Fruit fly (Drosophila melanogaster) whole organism, embryonic: ENCODE results near the gene CG13404.
A peak's percentile ranks its signal among the peaks of the same experiment; 100 is the strongest.

Experiments
- ATbp ChIP-seq: fragments of 200-800 bp; sonication (Bioruptor generic); optimal IDR thresholded peaks from 2 replicates; lab custom pipeline; 2017; ENCODE audit warnings: missing biosample characterization, mild to moderate bottlenecking, missing genetic modification characterization, missing genetic modification reagents
- CG10267 ChIP-seq: fragments of 200-800 bp; sonication (Bioruptor generic); optimal IDR thresholded peaks from 2 replicates; lab custom pipeline; 2018; ENCODE audit warnings: missing biosample characterization, mild to moderate bottlenecking, missing genetic modification characterization, moderate library complexity
- CG11247 ChIP-seq: fragments of 200-800 bp; sonication (Bioruptor generic); IDR thresholded peaks from 2 replicates; pipeline ENCODE4 v1.3.6; 2022; ENCODE audit warnings: missing biosample characterization, missing genetic modification characterization
- CG11456 ChIP-seq: fragments of 200-800 bp; sonication (Bioruptor generic); IDR thresholded peaks from 3 replicates; pipeline ENCODE4 v1.3.6; 2022; ENCODE audit warnings: missing biosample characterization, missing genetic modification characterization
- CG12219 ChIP-seq: fragments of 200-800 bp; sonication (Bioruptor generic); optimal IDR thresholded peaks from 3 replicates; lab custom pipeline; 2018; ENCODE audit warnings: missing biosample characterization, mild to moderate bottlenecking, missing genetic modification characterization
- CG12659 ChIP-seq: fragments of 200-800 bp; sonication (Bioruptor generic); optimal IDR thresholded peaks from 3 replicates; lab custom pipeline; 2017; ENCODE audit warnings: mild to moderate bottlenecking, missing biosample characterization, missing genetic modification reagents, missing genetic modification characterization
- CG13287 ChIP-seq: fragments of 200-800 bp; sonication (Bioruptor generic); IDR thresholded peaks from 2 replicates; pipeline ENCODE4 v1.3.6; 2022; ENCODE audit warnings: missing biosample characterization, missing genetic modification characterization; ENCODE audit not compliant: partially characterized antibody
- CG14441 ChIP-seq: fragments of 200-800 bp; sonication (Bioruptor generic); IDR thresholded peaks from 2 replicates; pipeline ENCODE4 v1.3.6; 2022; ENCODE audit warnings: missing biosample characterization, missing genetic modification characterization
- CG2120 ChIP-seq: fragments of 200-800 bp; sonication (Bioruptor generic); optimal IDR thresholded peaks from 3 replicates; lab custom pipeline; 2016; ENCODE audit warnings: missing biosample characterization, missing genetic modification characterization
- CG2129 ChIP-seq: fragments of 200-800 bp; sonication (Bioruptor generic); IDR thresholded peaks from 2 replicates; pipeline ENCODE4 v1.3.6; 2022; ENCODE audit warnings: missing biosample characterization, missing genetic modification characterization; ENCODE audit not compliant: partially characterized antibody
- CG2202 ChIP-seq: fragments of 200-800 bp; sonication (Bioruptor generic); optimal IDR thresholded peaks from 2 replicates; lab custom pipeline; 2018; ENCODE audit warnings: missing biosample characterization, mild to moderate bottlenecking, missing genetic modification characterization
- CG2889 ChIP-seq: fragments of 200-800 bp; sonication (Bioruptor generic); IDR thresholded peaks from 3 replicates; pipeline ENCODE4 v1.3.6; 2022; ENCODE audit warnings: missing biosample characterization, missing genetic modification characterization
- CG31365 ChIP-seq: fragments of 200-800 bp; sonication (Bioruptor generic); optimal IDR thresholded peaks from 2 replicates; lab custom pipeline; 2018; ENCODE audit warnings: missing biosample characterization, mild to moderate bottlenecking, missing genetic modification characterization
- CG33557 ChIP-seq: fragments of 200-800 bp; sonication (Bioruptor generic); optimal IDR thresholded peaks from 2 replicates; lab custom pipeline; 2019; ENCODE audit warnings: missing biosample characterization, mild to moderate bottlenecking, missing genetic modification characterization, moderate library complexity
- CG34376 ChIP-seq: fragments of 200-800 bp; sonication (Bioruptor generic); optimal IDR thresholded peaks from 2 replicates; lab custom pipeline; 2018; ENCODE audit warnings: missing biosample characterization, mild to moderate bottlenecking, missing genetic modification characterization
- CG3726 ChIP-seq: fragments of 200-800 bp; sonication (Bioruptor generic); IDR thresholded peaks from 3 replicates; pipeline ENCODE4, ENCODE4 v1.3.6; 2022; ENCODE audit warnings: missing biosample characterization, missing genetic modification characterization
- CG4424 ChIP-seq: fragments of 200-800 bp; sonication (Bioruptor generic); optimal IDR thresholded peaks from 3 replicates; lab custom pipeline; 2016; ENCODE audit warnings: missing biosample characterization, missing genetic modification characterization
- CG7357 ChIP-seq: fragments of 200-800 bp; sonication (Bioruptor generic); IDR thresholded peaks from 3 replicates; pipeline ENCODE4 v1.3.6; 2022; ENCODE audit warnings: missing biosample characterization, missing genetic modification characterization
- CG8944 ChIP-seq: fragments of 200-800 bp; sonication (Bioruptor generic); optimal IDR thresholded peaks from 3 replicates; lab custom pipeline; 2016; ENCODE audit warnings: missing biosample characterization, missing genetic modification characterization
- Camta ChIP-seq: fragments of 200-800 bp; sonication (Bioruptor generic); optimal IDR thresholded peaks from 2 replicates; lab custom pipeline; 2016; ENCODE audit warnings: missing biosample characterization, missing genetic modification characterization
- CoRest ChIP-seq: fragments of 200-800 bp; sonication (Bioruptor generic); optimal IDR thresholded peaks from 3 replicates; lab custom pipeline; 2018; ENCODE audit warnings: missing biosample characterization, mild to moderate bottlenecking, missing genetic modification characterization, moderate library complexity
- D ChIP-seq, 2 experiments: fragments of 200-800 bp in 1 of 2; fragments of >200 bp in 1 of 2; sonication (Bioruptor generic) in 1 of 2; optimal IDR thresholded peaks; 2 replicates in 1 of 2; 3 replicates in 1 of 2; lab custom pipeline; 2017; ENCODE audit warnings: mild to moderate bottlenecking in 1 of 2, missing biosample characterization in 1 of 2, missing genetic modification characterization in 1 of 2, missing genetic modification reagents in 1 of 2
- Dip2 ChIP-seq: fragments of 200-800 bp; sonication (Bioruptor generic); IDR thresholded peaks from 2 replicates; pipeline ENCODE4 v1.3.6; 2022; ENCODE audit warnings: missing biosample characterization, missing genetic modification characterization
- Doc3 ChIP-seq: fragments of 200-800 bp; sonication (Bioruptor generic); IDR thresholded peaks from 3 replicates; pipeline ENCODE4 v1.3.6; 2022; ENCODE audit warnings: missing biosample characterization, missing genetic modification characterization; ENCODE audit not compliant: partially characterized antibody
- Ets65A ChIP-seq: fragments of 200-800 bp; sonication (Bioruptor generic); peaks from one replicate; lab custom pipeline; 2016; ENCODE audit warnings: missing biosample characterization, missing genetic modification characterization
- HLH54F ChIP-seq: fragments of 200-800 bp; sonication (Bioruptor generic); optimal IDR thresholded peaks from 3 replicates; lab custom pipeline; 2016; ENCODE audit warnings: missing biosample characterization, missing genetic modification characterization
- Jarid2 ChIP-seq: fragments of 200-800 bp; sonication (Bioruptor generic); optimal IDR thresholded peaks from 3 replicates; lab custom pipeline; 2017; ENCODE audit warnings: mild to moderate bottlenecking, missing biosample characterization, missing genetic modification reagents, missing genetic modification characterization
- Mrtf ChIP-seq: fragments of 200-800 bp; sonication (Bioruptor generic); IDR thresholded peaks from 3 replicates; pipeline ENCODE4 v1.3.6; 2022; ENCODE audit warnings: missing biosample characterization, missing genetic modification characterization
- Nf-YB ChIP-seq: fragments of 200-800 bp; sonication (Bioruptor generic); optimal IDR thresholded peaks from 3 replicates; lab custom pipeline; 2019; ENCODE audit warnings: missing biosample characterization, mild to moderate bottlenecking, missing genetic modification characterization, moderate library complexity
- Nf-YC ChIP-seq: fragments of 200-800 bp; optimal IDR thresholded peaks from 3 replicates; lab custom pipeline; 2019; ENCODE audit warnings: missing biosample characterization, mild to moderate bottlenecking, missing genetic modification characterization, moderate library complexity
- Oli ChIP-seq: fragments of 200-800 bp; sonication (Bioruptor generic); optimal IDR thresholded peaks from 2 replicates; lab custom pipeline; 2018; ENCODE audit warnings: missing biosample characterization, mild to moderate bottlenecking, missing genetic modification characterization, moderate library complexity
- ap ChIP-seq: fragments of 200-800 bp; sonication (Bioruptor generic); IDR thresholded peaks from 2 replicates; pipeline ENCODE4 v1.3.6; 2022; ENCODE audit warnings: missing biosample characterization, missing genetic modification characterization
- ara ChIP-seq: fragments of 200-800 bp; sonication (Bioruptor generic); IDR thresholded peaks from 2 replicates; pipeline ENCODE4 v1.3.6; 2022; ENCODE audit warnings: missing biosample characterization, missing genetic modification characterization
- ato ChIP-seq: fragments of 200-800 bp; sonication (Bioruptor generic); IDR thresholded peaks from 2 replicates; pipeline ENCODE4 v1.3.6; 2022; ENCODE audit warnings: missing biosample characterization, missing genetic modification characterization; ENCODE audit not compliant: partially characterized antibody
- ci ChIP-seq: fragments of 200-800 bp; sonication (Bioruptor generic); IDR thresholded peaks from 3 replicates; pipeline ENCODE4 v1.3.6; 2022; ENCODE audit warnings: missing biosample characterization, missing genetic modification characterization
- ems ChIP-seq: fragments of 200-800 bp; sonication (Bioruptor generic); optimal IDR thresholded peaks from 3 replicates; lab custom pipeline; 2016; ENCODE audit warnings: missing biosample characterization, missing genetic modification characterization
- fd102C ChIP-seq: fragments of 200-800 bp; sonication (Bioruptor generic); optimal IDR thresholded peaks from 2 replicates; lab custom pipeline; 2018; ENCODE audit warnings: missing biosample characterization, mild to moderate bottlenecking, missing genetic modification characterization, moderate library complexity
- ftz-f1 ChIP-seq: fragments of 200-800 bp; sonication (Bioruptor generic); optimal IDR thresholded peaks from 2 replicates; lab custom pipeline; 2016; ENCODE audit warnings: missing biosample characterization, missing genetic modification characterization
- grn ChIP-seq: fragments of 200-800 bp; sonication (Bioruptor generic); optimal IDR thresholded peaks from 3 replicates; lab custom pipeline; 2017; ENCODE audit warnings: missing biosample characterization, missing genetic modification characterization
- hbn ChIP-seq: fragments of 200-800 bp; sonication (Bioruptor generic); IDR thresholded peaks from 2 replicates; pipeline ENCODE4 v1.3.6; 2022; ENCODE audit warnings: missing biosample characterization, missing genetic modification characterization; ENCODE audit not compliant: partially characterized antibody
- ind ChIP-seq: fragments of 200-800 bp; sonication (Bioruptor generic); optimal IDR thresholded peaks from 3 replicates; lab custom pipeline; 2016; ENCODE audit warnings: missing biosample characterization, missing genetic modification characterization
- otp ChIP-seq: fragments of 200-800 bp; sonication (Bioruptor generic); IDR thresholded peaks from 3 replicates; pipeline ENCODE4, ENCODE4 v1.3.6; 2022; ENCODE audit warnings: missing biosample characterization, missing genetic modification characterization
- rib ChIP-seq: fragments of 200-800 bp; sonication (Bioruptor generic); IDR thresholded peaks from 2 replicates; pipeline ENCODE4 v1.3.6; 2022; ENCODE audit warnings: missing biosample characterization, missing genetic modification characterization
- slbo ChIP-seq: fragments of 200-800 bp; sonication (Bioruptor generic); IDR thresholded peaks from 2 replicates; pipeline ENCODE4 v1.3.6; 2022; ENCODE audit warnings: missing biosample characterization, missing genetic modification characterization
- sqz ChIP-seq: fragments of 200-800 bp; sonication (Bioruptor generic); optimal IDR thresholded peaks from 3 replicates; lab custom pipeline; 2018; ENCODE audit warnings: missing biosample characterization, mild to moderate bottlenecking, missing genetic modification characterization
- ssp ChIP-seq: fragments of 200-800 bp; sonication (Bioruptor generic); IDR thresholded peaks from 2 replicates; pipeline ENCODE4 v1.3.6; 2022; ENCODE audit warnings: missing biosample characterization, missing genetic modification characterization
- trem ChIP-seq: fragments of 200-800 bp; optimal IDR thresholded peaks from 3 replicates; lab custom pipeline; 2019; ENCODE audit warnings: missing biosample characterization, mild to moderate bottlenecking, missing genetic modification characterization, moderate library complexity
- ttk ChIP-seq: fragments of 200-800 bp; sonication (Bioruptor generic); IDR thresholded peaks from 2 replicates; pipeline ENCODE4 v2.1.2; 2022; ENCODE audit warnings: missing biosample characterization, missing genetic modification characterization
- usp ChIP-seq: fragments of >200 bp; optimal IDR thresholded peaks from 2 replicates; lab custom pipeline; 2017; ENCODE audit warnings: missing biosample characterization, missing genetic modification characterization

Gene CG13404

dm6 chrX:14247035-14247786 is 18.8 kb downstream of the CG13404 start, which contains the start of gene mud (continued):
- TF ChIP-seq ap (GFP tag; lab: Robert Waterston, UW): 0 out of 2 replicates have a peak, but pooled peaks have one; percentile 7
- TF ChIP-seq usp (GFP tag; lab: Kevin White, UChicago): no peak
- no peak for TF ChIP-seq CG3726 (GFP tag; lab: Robert Waterston, UW)
- TF ChIP-seq Mrtf: 0 out of 3 replicates have a peak, but pooled peaks have one; percentile 33
- no peak for TF ChIP-seq D (optimal IDR thresholded peaks at IDR 0.05; lab: Kevin White, UChicago)
- peak; percentile 5 for TF ChIP-seq D (GFP tag; optimal IDR thresholded peaks at IDR 0.05; lab: Kevin White, UChicago)
- TF ChIP-seq Camta (GFP tag; lab: Kevin White, UChicago): no peak
- TF ChIP-seq CG4424: peak; percentile 10
- TF ChIP-seq CG12219 (GFP tag; lab: Kevin White, UChicago): no peak
- peak; percentile 46 for TF ChIP-seq CG10267 (tag; lab: Kevin White, UChicago)
- no peak for TF ChIP-seq CG8944 (GFP tag; lab: Kevin White, UChicago)
- peak; percentile 86 for TF ChIP-seq Dip2 (GFP tag; lab: Robert Waterston, UW)
- TF ChIP-seq ems (GFP tag; lab: Kevin White, UChicago): no peak
- peak; percentile 39; the same call in 1 of the 2 replicates for TF ChIP-seq CG2129 (GFP tag; lab: Robert Waterston, UW)
- peak; percentile 14 for TF ChIP-seq Oli (tag; lab: Kevin White, UChicago)
- TF ChIP-seq Ets65A (GFP tag; lab: Kevin White, UChicago): peak; percentile 79
- TF ChIP-seq sqz (GFP tag; lab: Kevin White, UChicago): no peak
- no peak for TF ChIP-seq ara (GFP tag; lab: Robert Waterston, UW)
- TF ChIP-seq CG11456 (GFP tag; lab: Robert Waterston, UW): peak; percentile 52; the same call in 1 of the 3 replicates
- TF ChIP-seq CG14441: peak; percentile 50; the same call in 1 of the 2 replicates
- TF ChIP-seq ato (GFP tag; lab: Robert Waterston, UW): peak; percentile 74
- TF ChIP-seq CG12659: peak; percentile 25
- no peak for TF ChIP-seq CG2889 (GFP tag; lab: Robert Waterston, UW)
- TF ChIP-seq Nf-YB (GFP tag; lab: Kevin White, UChicago): no peak
- TF ChIP-seq grn: no peak
- peak; percentile 23 for TF ChIP-seq CG33557 (GFP tag; lab: Kevin White, UChicago)
- peak; percentile 95 for TF ChIP-seq ssp (GFP tag; lab: Robert Waterston, UW)
- TF ChIP-seq CG2120 (GFP tag; lab: Kevin White, UChicago): peak; percentile 26
- TF ChIP-seq hbn: peak; percentile 48
- no peak for TF ChIP-seq fd102C (GFP tag; lab: Kevin White, UChicago)
- 0 out of 3 replicates have a peak, but pooled peaks have one; percentile 7 for TF ChIP-seq otp
- peak; percentile 54 for TF ChIP-seq CoRest (tag; lab: Kevin White, UChicago)
- TF ChIP-seq slbo: peak; percentile 45
- no peak for TF ChIP-seq rib (GFP tag; lab: Robert Waterston, UW)
- no peak for TF ChIP-seq ftz-f1
- peak; percentile 20 for TF ChIP-seq ind (GFP tag; lab: Kevin White, UChicago)
- TF ChIP-seq ttk (GFP tag; lab: Robert Waterston, UW): peak; percentile 29; the same call in 1 of the 2 replicates
- peak; percentile 70 for TF ChIP-seq CG13287 (GFP tag; lab: Robert Waterston, UW)
- no peak for TF ChIP-seq ci (GFP tag; lab: Robert Waterston, UW)
- TF ChIP-seq trem (tag; lab: Kevin White, UChicago): peak; percentile 66
- TF ChIP-seq HLH54F: peak; percentile 8
- no peak for TF ChIP-seq CG11247 (GFP tag; lab: Robert Waterston, UW)
- TF ChIP-seq Doc3: peak; percentile 45; the same call in 1 of the 3 replicates
- peak; percentile 98 for TF ChIP-seq CG7357 (GFP tag; lab: Robert Waterston, UW)
- TF ChIP-seq Jarid2: no peak
- no peak for TF ChIP-seq CG34376
- TF ChIP-seq Nf-YC (tag; lab: Kevin White, UChicago): no peak
- peak; percentile 4 for TF ChIP-seq ATbp (GFP tag; lab: Kevin White, UChicago)
- no peak for TF ChIP-seq CG31365
- TF ChIP-seq CG2202 (tag; lab: Kevin White, UChicago): no peak
